Worm (Caenorhabditis elegans): ENCODE results near the gene wsp-1.

The wsp-1 gene

DNA sequence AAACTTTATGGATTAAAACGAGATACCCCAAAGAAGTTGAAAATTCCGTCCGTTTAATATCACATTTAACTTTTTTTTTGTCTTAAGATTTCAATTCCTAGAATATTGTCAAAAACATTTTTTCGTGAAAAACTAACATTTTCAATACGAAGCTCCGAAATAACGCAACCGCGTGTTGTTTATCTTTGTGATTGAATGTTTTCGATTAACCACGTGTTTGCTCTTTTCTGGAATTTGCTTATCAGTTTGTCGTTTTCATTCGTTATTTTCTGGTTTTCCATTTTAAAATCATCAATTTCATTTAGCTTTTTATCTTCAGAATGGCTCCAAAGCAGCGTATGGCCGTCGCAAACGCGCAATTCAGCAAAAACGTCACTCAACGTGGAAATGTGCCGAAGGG lies 26.6 kb upstream of the wsp-1 start, which contains the start of gene serp-1.2:
Gene serp-1.2, plus strand, starts transcription at position 318 of the 400 bp plus-strand sequence.
- no peak for TF ChIP-seq unc-39 (tag; optimal IDR thresholded peaks at IDR 0.05)
- TF ChIP-seq mab-5 (tag; optimal IDR thresholded peaks at IDR 0.05), result no peak
- TF ChIP-seq tbx-8 (GFP tag; optimal IDR thresholded peaks at IDR 0.05), result no peak
- no peak for TF ChIP-seq snpc-4 (tag; optimal IDR thresholded peaks at IDR 0.05)
- no peak for TF ChIP-seq lin-13 (tag; optimal IDR thresholded peaks at IDR 0.05)
- no peak for TF ChIP-seq unc-120 (tag; optimal IDR thresholded peaks at IDR 0.05; ENCODE audit: poor library complexity, severe bottlenecking)
- TF ChIP-seq lin-32 (GFP tag; optimal IDR thresholded peaks at IDR 0.05), result no peak
- no peak for TF ChIP-seq hlh-1 (tag; optimal IDR thresholded peaks at IDR 0.05)
- no peak for TF ChIP-seq ceh-83 (GFP tag; optimal IDR thresholded peaks at IDR 0.05)
- no peak for TF ChIP-seq ceh-39 (tag; optimal IDR thresholded peaks at IDR 0.05)
- TF ChIP-seq flh-1 (GFP tag; optimal IDR thresholded peaks at IDR 0.05), result no peak
- no peak for TF ChIP-seq nhr-76 (tag; optimal IDR thresholded peaks at IDR 0.05)
- no peak for TF ChIP-seq M03D4.4 (tag; optimal IDR thresholded peaks at IDR 0.05)
- TF ChIP-seq lsy-2 (tag; optimal IDR thresholded peaks at IDR 0.05), result no peak
- TF ChIP-seq blmp-1 (tag; optimal IDR thresholded peaks at IDR 0.05), result no peak
- no peak for TF ChIP-seq elt-3 (tag; optimal IDR thresholded peaks at IDR 0.05)

DNA sequence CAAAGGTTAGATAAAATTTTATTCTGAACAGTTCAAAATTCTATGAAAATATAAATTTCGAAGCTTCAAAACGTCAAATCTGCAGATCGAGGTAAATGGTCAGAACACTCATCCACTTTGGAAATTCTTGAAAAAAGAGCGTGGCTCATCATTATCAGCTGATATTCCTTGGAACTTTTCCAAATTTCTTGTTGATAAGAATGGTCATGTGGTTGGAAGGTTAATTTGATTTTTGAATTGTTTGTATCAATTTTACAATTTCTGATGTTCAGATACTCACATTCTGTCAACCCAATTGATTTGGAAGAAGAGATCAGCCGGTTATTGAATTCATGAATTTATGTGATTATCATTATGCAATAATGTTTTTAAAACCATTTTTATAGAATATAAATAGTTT lies 24.3 kb upstream of the wsp-1 start:
- no peak for TF ChIP-seq ceh-43 (GFP tag; optimal IDR thresholded peaks at IDR 0.05)

DNA sequence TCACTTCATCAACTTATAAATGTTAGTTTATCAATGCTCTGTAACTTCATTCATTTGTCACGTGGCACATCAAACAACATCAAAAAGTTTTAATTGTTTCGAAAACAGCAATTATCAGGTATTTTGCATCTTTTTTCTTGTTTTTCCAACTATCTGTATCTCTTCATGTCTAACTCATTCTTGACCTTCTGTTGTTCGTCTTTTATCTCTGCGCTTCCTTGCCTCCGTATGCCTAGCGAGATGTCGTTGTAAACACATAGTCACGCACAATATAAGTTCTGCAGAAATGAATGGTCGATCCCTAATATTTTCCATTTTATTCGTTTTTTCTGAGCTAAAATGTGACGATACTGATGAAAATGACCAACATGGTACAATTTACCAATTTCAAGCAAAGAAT lies 23.2 kb upstream of the wsp-1 start, which contains the start of gene gpx-6:
Gene gpx-6, plus strand, starts transcription at position 257 of the 400 bp plus-strand sequence.
- peak; percentile 53 for TF ChIP-seq hlh-1 (tag; optimal IDR thresholded peaks at IDR 0.05)
- TF ChIP-seq blmp-1 (tag; optimal IDR thresholded peaks at IDR 0.05), result no peak

DNA sequence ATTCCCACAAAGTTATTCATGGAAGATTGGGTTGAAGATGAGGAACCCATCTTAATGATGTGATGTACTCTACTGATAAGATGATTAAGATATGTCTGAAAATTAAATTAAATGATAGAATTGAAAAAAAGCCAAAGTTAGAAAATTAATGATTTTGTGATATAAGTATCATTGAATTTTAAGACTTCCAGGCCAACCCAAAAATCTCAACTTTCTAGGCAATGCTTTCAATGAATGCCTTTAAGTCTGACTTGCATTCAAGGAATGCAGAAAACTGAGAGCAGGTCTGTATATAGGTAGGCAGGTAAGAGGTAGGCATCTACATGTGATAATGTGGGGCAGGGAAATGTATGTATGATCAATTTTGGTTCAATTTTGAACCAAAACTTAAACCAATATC lies 21.2 kb upstream of the wsp-1 start, which contains the start of gene ocr-2:
Gene ocr-2, minus strand, starts transcription at position 101 of the 400 bp plus-strand sequence.
- TF ChIP-seq cnd-1 (tag; optimal IDR thresholded peaks at IDR 0.05), result no peak
- TF ChIP-seq elt-1 (tag; optimal IDR thresholded peaks at IDR 0.05; ENCODE audit: borderline replicate concordance, insufficient read depth), result peak; percentile 4

DNA sequence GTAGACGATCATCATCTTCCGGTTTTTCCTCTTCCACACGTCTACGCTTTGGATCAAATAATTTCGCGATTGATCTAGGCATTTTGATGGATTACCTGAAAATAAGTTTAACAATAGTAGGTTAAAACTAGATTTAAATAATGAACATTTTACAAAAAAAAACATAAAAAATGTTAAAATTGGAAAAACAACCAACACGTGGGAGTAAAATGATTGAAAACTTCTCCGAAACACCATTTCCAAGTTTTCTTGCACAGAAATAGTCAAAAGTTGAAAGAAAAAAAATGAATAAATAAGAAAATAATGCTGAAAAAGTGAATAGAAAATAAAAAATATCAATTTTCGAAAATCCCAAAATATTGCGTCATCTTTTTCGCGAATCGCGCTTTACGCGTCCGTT lies 13.0 kb upstream of the wsp-1 start, which contains the start of gene C07G1.7:
Gene C07G1.7, minus strand, starts transcription at position 101 of the 400 bp plus-strand sequence.
- TF ChIP-seq zip-8 (tag; optimal IDR thresholded peaks at IDR 0.05), result peak; percentile 66
- no peak for TF ChIP-seq ham-2 (GFP tag; optimal IDR thresholded peaks at IDR 0.05)

DNA sequence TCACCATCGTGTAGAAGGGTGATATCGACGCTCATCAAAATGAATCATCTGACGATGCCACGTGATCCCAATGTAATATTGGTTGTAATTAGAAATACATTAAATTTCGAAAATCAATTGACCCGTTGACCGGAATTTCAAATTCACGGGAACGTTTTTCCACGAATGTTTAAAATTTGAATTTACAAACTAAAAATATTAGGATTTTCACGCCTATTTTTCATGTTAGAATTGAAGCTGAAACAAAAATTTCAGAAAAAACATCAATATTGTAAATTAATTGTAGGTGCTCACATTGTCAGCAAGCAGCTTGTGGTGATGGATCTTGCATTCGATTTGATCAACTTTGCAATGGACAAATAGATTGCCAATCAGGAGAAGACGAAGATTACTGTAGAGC lies 11.5 kb upstream of the wsp-1 start, which contains the start of gene C07G1.6:
Gene C07G1.6, minus strand, starts transcription at position 101 of the 400 bp plus-strand sequence.
- TF ChIP-seq flh-1 (GFP tag; optimal IDR thresholded peaks at IDR 0.05), result no peak

DNA sequence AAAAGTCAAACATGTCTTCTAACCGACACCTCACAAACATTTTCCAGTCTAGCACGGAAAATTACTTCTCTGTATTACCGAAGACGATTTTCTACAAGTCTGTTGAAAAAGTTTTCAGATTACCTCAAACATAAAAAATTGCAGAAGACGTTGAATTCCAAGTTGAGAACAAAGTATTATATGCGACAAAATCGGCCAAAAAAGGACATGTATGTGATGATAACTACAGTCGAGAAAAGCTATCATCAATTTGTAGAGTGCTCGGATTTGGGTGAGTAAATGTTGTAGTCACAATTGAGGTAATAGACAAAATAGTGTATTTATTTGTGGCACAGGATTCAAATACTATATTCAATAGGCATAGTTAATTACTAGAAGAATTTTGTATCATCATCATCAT lies 10.1 kb upstream of the wsp-1 start:
- TF ChIP-seq elt-3 (tag; optimal IDR thresholded peaks at IDR 0.05) (no peak), tbx-8 (GFP tag; optimal IDR thresholded peaks at IDR 0.05) (no peak), pha-4 (tag; optimal IDR thresholded peaks at IDR 0.05) (no peak), sptf-1 (tag; optimal IDR thresholded peaks at IDR 0.05) (no peak), unc-120 (tag; optimal IDR thresholded peaks at IDR 0.05; ENCODE audit: poor library complexity, severe bottlenecking) (no peak), ceh-43 (GFP tag; optimal IDR thresholded peaks at IDR 0.05) (no peak), M03D4.4 (tag; optimal IDR thresholded peaks at IDR 0.05) (no peak), nhr-237 (tag; optimal IDR thresholded peaks at IDR 0.05) (no peak), lsy-2 (tag; optimal IDR thresholded peaks at IDR 0.05) (no peak)

DNA sequence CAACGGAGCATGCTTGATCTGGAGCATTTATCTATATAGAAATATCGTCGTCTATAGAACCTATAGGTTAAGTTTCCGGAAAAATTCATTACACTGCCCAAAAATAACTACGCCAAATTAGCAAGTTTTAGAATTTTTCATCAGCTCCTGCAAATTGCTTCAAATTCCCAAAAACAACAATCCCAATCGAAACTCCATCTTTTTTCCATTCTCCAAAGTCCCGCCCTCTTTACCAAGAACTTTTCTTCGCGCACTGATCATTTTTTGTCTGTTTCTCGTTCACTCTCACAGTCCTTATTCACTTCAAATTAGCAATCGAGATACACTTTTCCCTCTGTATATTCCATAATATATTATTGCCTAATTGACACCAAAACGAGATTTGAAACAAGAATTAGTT lies 7.6 kb upstream of the wsp-1 start, which contains the start of gene svh-1:
Gene svh-1, plus strand, starts transcription at position 301 of the 400 bp plus-strand sequence.
- TF ChIP-seq drap-1 (GFP tag; optimal IDR thresholded peaks at IDR 0.05) (no peak), elt-3 (tag; optimal IDR thresholded peaks at IDR 0.05) (no peak), ceh-39 (tag; optimal IDR thresholded peaks at IDR 0.05) (no peak), ces-1 (GFP tag; optimal IDR thresholded peaks at IDR 0.05) (no peak), unc-120 (tag; optimal IDR thresholded peaks at IDR 0.05; ENCODE audit: poor library complexity, severe bottlenecking) (no peak), mab-5 (tag; optimal IDR thresholded peaks at IDR 0.05) (no peak), tbx-8 (GFP tag; optimal IDR thresholded peaks at IDR 0.05) (no peak), ceh-43 (GFP tag; optimal IDR thresholded peaks at IDR 0.05) (no peak), sptf-1 (tag; optimal IDR thresholded peaks at IDR 0.05) (no peak), sem-2 (GFP tag; optimal IDR thresholded peaks at IDR 0.05) (no peak), nhr-28 (tag; optimal IDR thresholded peaks at IDR 0.05) (no peak), unc-39 (tag; optimal IDR thresholded peaks at IDR 0.05) (no peak), nhr-2 (tag; optimal IDR thresholded peaks at IDR 0.05) (no peak), ham-2 (GFP tag; optimal IDR thresholded peaks at IDR 0.05) (no peak), nhr-237 (tag; optimal IDR thresholded peaks at IDR 0.05) (no peak), unc-62 (GFP tag; optimal IDR thresholded peaks at IDR 0.05) (no peak)
